Worm (Caenorhabditis elegans) whole organism, L1 larva: Measurements from ENCODE around the gene Y53G8B.1.
A peak's percentile ranks its signal among the peaks of the same experiment; 100 is the strongest.

Experiments used
- ama-1 ChIP-seq: fragments of 150-350 bp; optimal IDR thresholded peaks from 2 replicates; lab custom pipeline; 2014
- elt-3 ChIP-seq, 6 experiments: fragments of 150-350 bp in 1 of 6; sonication (generic microtip); optimal IDR thresholded peaks; 2 replicates each; lab custom pipeline; 2017 to 2018; ENCODE audit warnings: missing biosample characterization in 6 of 6, missing genetic modification characterization in 6 of 6, inconsistent platforms in 1 of 6
- fkh-10 ChIP-seq: sonication (generic microtip); optimal IDR thresholded peaks from 2 replicates; lab custom pipeline; 2017; ENCODE audit warnings: missing biosample characterization, missing genetic modification reagents, missing genetic modification characterization
- fos-1 ChIP-seq: fragments of 150-350 bp; optimal IDR thresholded peaks from 2 replicates; lab custom pipeline; 2014; ENCODE audit warnings: missing biosample characterization, missing genetic modification characterization
- pqm-1 ChIP-seq: sonication (generic microtip); optimal IDR thresholded peaks from 3 replicates; lab custom pipeline; 2017; ENCODE audit warnings: missing biosample characterization, missing genetic modification characterization
- snpc-4 ChIP-seq: fragments of 150-350 bp; optimal IDR thresholded peaks from 2 replicates; lab custom pipeline; 2014; ENCODE audit warnings: missing biosample characterization, missing genetic modification characterization
- unc-62 ChIP-seq: fragments of 150-350 bp; optimal IDR thresholded peaks from 2 replicates; lab custom pipeline; 2014; ENCODE audit warnings: missing biosample characterization, missing genetic modification reagents, missing genetic modification characterization
- ztf-4 ChIP-seq: fragments of 150-350 bp; optimal IDR thresholded peaks from 2 replicates; lab custom pipeline; 2014; ENCODE audit warnings: missing biosample characterization, missing genetic modification characterization

DNA sequence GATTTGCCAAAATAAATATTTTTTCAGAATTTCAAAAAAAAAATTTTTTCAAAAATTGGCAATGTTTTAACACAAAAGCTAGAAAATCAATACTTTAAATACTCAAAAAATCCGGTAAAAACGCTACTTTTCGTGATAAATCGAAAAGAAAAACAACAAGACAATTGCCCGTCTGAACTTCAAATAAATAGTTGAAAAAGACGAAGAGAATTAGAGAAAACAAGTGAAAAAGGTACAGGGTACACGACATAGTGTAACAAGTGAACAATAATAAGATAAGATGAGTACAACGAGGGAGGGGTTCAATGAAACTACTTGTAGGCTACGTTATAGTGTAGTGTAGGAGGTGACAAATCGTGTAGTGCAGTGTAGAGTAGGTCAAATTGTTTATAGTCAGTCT lies 24.5 kb upstream of the Y53G8B.1 start:
- no peak for TF ChIP-seq ama-1 (lab: Kevin White, UChicago)
- no peak for TF ChIP-seq snpc-4 (tag; lab: Kevin White, UChicago)
- no peak for TF ChIP-seq ztf-4 (tag; lab: Kevin White, UChicago)
- TF ChIP-seq fkh-10 (GFP tag; lab: Kevin White, UChicago) = no peak
- TF ChIP-seq fos-1 (tag; lab: Kevin White, UChicago) = no peak
- no peak for TF ChIP-seq unc-62 (GFP tag; lab: Kevin White, UChicago)
- TF ChIP-seq elt-3 (tag; optimal IDR thresholded peaks at IDR 0.05; lab: Kevin White, UChicago) = peak in 1 of 6 experiments; percentile 24
- TF ChIP-seq pqm-1 (tag; lab: Kevin White, UChicago) = no peak
